Fruit fly (Drosophila melanogaster) whole organism, embryonic: Measurements from ENCODE around the gene CG4660.

ENCODE experiments used
- Antp ChIP-seq: fragments of 200-800 bp; sonication (Bioruptor generic); optimal IDR thresholded peaks from 3 replicates; lab custom pipeline; 2016; ENCODE audit warnings: missing biosample characterization, missing genetic modification characterization
- CG10431 ChIP-seq: fragments of 200-800 bp; sonication (Bioruptor generic); optimal IDR thresholded peaks from 3 replicates; lab custom pipeline; 2018; ENCODE audit warnings: missing biosample characterization, mild to moderate bottlenecking, missing genetic modification characterization
- CG10565 ChIP-seq: fragments of 200-800 bp; sonication (Bioruptor generic); optimal IDR thresholded peaks from 3 replicates; lab custom pipeline; 2016; ENCODE audit warnings: missing biosample characterization, mild to moderate bottlenecking, missing genetic modification characterization
- CG11398 ChIP-seq: fragments of 200-800 bp; sonication (Bioruptor generic); optimal IDR thresholded peaks from 2 replicates; lab custom pipeline; 2016; ENCODE audit warnings: missing biosample characterization, missing genetic modification characterization
- CG12744 ChIP-seq: fragments of 200-800 bp; sonication (Bioruptor generic); optimal IDR thresholded peaks from 2 replicates; lab custom pipeline; 2016; ENCODE audit warnings: missing biosample characterization, missing genetic modification characterization
- CG14441 ChIP-seq: fragments of 200-800 bp; sonication (Bioruptor generic); IDR thresholded peaks from 2 replicates; pipeline ENCODE4 v1.3.6; 2022; ENCODE audit warnings: missing biosample characterization, missing genetic modification characterization
- CG1529 ChIP-seq: fragments of 200-800 bp; sonication (Bioruptor generic); optimal IDR thresholded peaks from 3 replicates; lab custom pipeline; 2018; ENCODE audit warnings: missing biosample characterization, missing genetic modification characterization
- CG16815 ChIP-seq: fragments of 200-800 bp; sonication (Bioruptor generic); optimal IDR thresholded peaks from 3 replicates; lab custom pipeline; 2017; ENCODE audit warnings: missing biosample characterization, mild to moderate bottlenecking, missing genetic modification characterization
- CG17361 ChIP-seq: fragments of 200-800 bp; sonication (Bioruptor generic); IDR thresholded peaks from 3 replicates; pipeline ENCODE4 v1.3.6; 2022; ENCODE audit warnings: missing biosample characterization, missing genetic modification characterization
- CG17612 ChIP-seq: fragments of 200-800 bp; sonication (Bioruptor generic); IDR thresholded peaks from 2 replicates; pipeline ENCODE4 v1.3.6; 2022; ENCODE audit warnings: missing biosample characterization, missing genetic modification characterization
- CG17802 ChIP-seq: fragments of 200-800 bp; sonication (Bioruptor generic); optimal IDR thresholded peaks from 2 replicates; lab custom pipeline; 2018; ENCODE audit warnings: missing biosample characterization, mild to moderate bottlenecking, missing genetic modification characterization, moderate library complexity
- CG31441 ChIP-seq: fragments of 200-800 bp; sonication (Bioruptor generic); IDR thresholded peaks from 2 replicates; pipeline ENCODE4 v1.3.6; 2022; ENCODE audit warnings: missing biosample characterization, missing genetic modification characterization
- CG4282 ChIP-seq: fragments of 200-800 bp; sonication (Bioruptor generic); optimal IDR thresholded peaks from 2 replicates; lab custom pipeline; 2016; ENCODE audit warnings: missing biosample characterization, missing genetic modification characterization
- CG4820 ChIP-seq: fragments of 200-800 bp; sonication (Bioruptor generic); optimal IDR thresholded peaks from 3 replicates; lab custom pipeline; 2016; ENCODE audit warnings: missing biosample characterization, missing genetic modification characterization
- CG7839 ChIP-seq: fragments of 200-800 bp; sonication (Bioruptor generic); optimal IDR thresholded peaks from 3 replicates; lab custom pipeline; 2018; ENCODE audit warnings: missing biosample characterization, mild to moderate bottlenecking, missing genetic modification characterization, moderate library complexity
- CG8944 ChIP-seq: fragments of 200-800 bp; sonication (Bioruptor generic); optimal IDR thresholded peaks from 3 replicates; lab custom pipeline; 2016; ENCODE audit warnings: missing biosample characterization, missing genetic modification characterization
- CG9437 ChIP-seq: fragments of 200-800 bp; sonication (Bioruptor generic); optimal IDR thresholded peaks from 2 replicates; lab custom pipeline; 2018; ENCODE audit warnings: missing biosample characterization, mild to moderate bottlenecking, missing genetic modification characterization
- CG9727 ChIP-seq: fragments of 200-800 bp; sonication (Bioruptor generic); optimal IDR thresholded peaks from 3 replicates; lab custom pipeline; 2017; ENCODE audit warnings: missing biosample characterization, mild to moderate bottlenecking, missing genetic modification characterization
- CHES-1-like ChIP-seq: fragments of 200-800 bp; sonication (Bioruptor generic); optimal IDR thresholded peaks from 2 replicates; lab custom pipeline; 2016; ENCODE audit warnings: missing biosample characterization, missing genetic modification characterization
- Dfd ChIP-seq, 2 experiments: fragments of >200 bp; optimal IDR thresholded peaks; 2 replicates each; lab custom pipeline; 2017; ENCODE audit warnings: missing biosample characterization in 2 of 2, missing genetic modification characterization in 2 of 2
- Dll ChIP-seq: fragments of 200-800 bp; sonication (Bioruptor generic); IDR thresholded peaks from 4 replicates; pipeline ENCODE4 v1.3.6; 2022; ENCODE audit warnings: missing biosample characterization, missing genetic modification characterization; ENCODE audit not compliant: partially characterized antibody
- Ets97D ChIP-seq: fragments of 200-800 bp; sonication (Bioruptor generic); optimal IDR thresholded peaks from 3 replicates; lab custom pipeline; 2016; ENCODE audit warnings: missing biosample characterization, missing genetic modification characterization
- Hr39 ChIP-seq: fragments of >200 bp; optimal IDR thresholded peaks from 2 replicates; lab custom pipeline; 2017
- Hr51 ChIP-seq, 2 experiments: fragments of 200-800 bp; sonication (Bioruptor generic); optimal IDR thresholded peaks; 2 replicates in 1 of 2; 3 replicates in 1 of 2; lab custom pipeline; 2016 to 2018; ENCODE audit warnings: missing biosample characterization in 2 of 2, missing genetic modification characterization in 2 of 2, mild to moderate bottlenecking in 1 of 2, moderate library complexity in 1 of 2
- MBD-R2 ChIP-seq: fragments of 200-800 bp; sonication (Bioruptor generic); IDR thresholded peaks from 2 replicates; pipeline ENCODE4 v1.3.6; 2022; ENCODE audit warnings: missing biosample characterization, missing genetic modification characterization
- Pdp1 ChIP-seq, 2 experiments: fragments of 200-800 bp; sonication (Bioruptor generic); optimal IDR thresholded peaks; 3 replicates each; lab custom pipeline; 2016; ENCODE audit warnings: missing biosample characterization in 2 of 2, missing genetic modification characterization in 2 of 2, mild to moderate bottlenecking in 1 of 2, moderate library complexity in 1 of 2
- Ravus ChIP-seq: fragments of 200-800 bp; sonication (Bioruptor generic); IDR thresholded peaks from 2 replicates; pipeline ENCODE4 v1.3.6; 2022; ENCODE audit warnings: missing biosample characterization, missing genetic modification characterization
- ab ChIP-seq: fragments of 200-800 bp; sonication (Bioruptor generic); optimal IDR thresholded peaks from 2 replicates; lab custom pipeline; 2016; ENCODE audit warnings: missing biosample characterization, missing genetic modification characterization
- ash1 ChIP-seq: fragments of 200-800 bp; sonication (Bioruptor generic); optimal IDR thresholded peaks from 2 replicates; lab custom pipeline; 2018; ENCODE audit warnings: missing biosample characterization, mild to moderate bottlenecking, missing genetic modification characterization
- grau ChIP-seq: fragments of 200-800 bp; optimal IDR thresholded peaks from 3 replicates; lab custom pipeline; 2019; ENCODE audit warnings: missing biosample characterization, mild to moderate bottlenecking, missing genetic modification characterization, moderate library complexity
- gro ChIP-seq: fragments of 200-800 bp; sonication (Bioruptor generic); optimal IDR thresholded peaks from 2 replicates; lab custom pipeline; 2016; ENCODE audit warnings: missing biosample characterization, missing genetic modification characterization
- ham ChIP-seq: fragments of 200-800 bp; sonication (Bioruptor generic); IDR thresholded peaks from 2 replicates; pipeline ENCODE4 v1.3.6; 2022; ENCODE audit warnings: missing biosample characterization, missing genetic modification characterization
- hb ChIP-seq: fragments of 200-800 bp; sonication (Bioruptor generic); IDR thresholded peaks from 3 replicates; pipeline ENCODE4 v1.3.6; 2022; ENCODE audit warnings: missing biosample characterization, missing genetic modification characterization; ENCODE audit not compliant: partially characterized antibody
- jing ChIP-seq: fragments of 200-800 bp; sonication (Bioruptor generic); optimal IDR thresholded peaks from 2 replicates; lab custom pipeline; 2018; ENCODE audit warnings: missing biosample characterization, mild to moderate bottlenecking, missing genetic modification characterization
- jumu ChIP-seq: fragments of 200-800 bp; sonication (Bioruptor generic); optimal IDR thresholded peaks from 3 replicates; lab custom pipeline; 2016; ENCODE audit warnings: missing biosample characterization, missing genetic modification characterization
- ken ChIP-seq: fragments of 200-800 bp; sonication (Bioruptor generic); IDR thresholded peaks from 3 replicates; pipeline ENCODE4 v1.3.6; 2022; ENCODE audit warnings: missing biosample characterization, missing genetic modification characterization
- knrl ChIP-seq: fragments of 200-800 bp; sonication (Bioruptor generic); IDR thresholded peaks from 3 replicates; pipeline ENCODE4 v1.3.6; 2022; ENCODE audit warnings: missing biosample characterization, missing genetic modification characterization; ENCODE audit not compliant: partially characterized antibody
- nerfin-2 ChIP-seq: fragments of 200-800 bp; sonication (Bioruptor generic); IDR thresholded peaks from 2 replicates; pipeline ENCODE4 v1.3.6; 2022; ENCODE audit warnings: missing biosample characterization, missing genetic modification characterization; ENCODE audit not compliant: partially characterized antibody
- otp ChIP-seq: fragments of 200-800 bp; sonication (Bioruptor generic); IDR thresholded peaks from 3 replicates; pipeline ENCODE4, ENCODE4 v1.3.6; 2022; ENCODE audit warnings: missing biosample characterization, missing genetic modification characterization
- prd ChIP-seq, 3 experiments: fragments of >200 bp in 2 of 3; fragments of 200-800 bp in 1 of 3; sonication (Bioruptor generic) in 1 of 3; optimal IDR thresholded peaks in 2 of 3; IDR thresholded peaks in 1 of 3; 2 replicates in 2 of 3; 3 replicates in 1 of 3; pipeline versions ENCODE4 v1.3.6 to Lab custom; 2017 to 2022; ENCODE audit warnings: missing biosample characterization in 1 of 3, missing genetic modification characterization in 1 of 3
- ranshi ChIP-seq: fragments of 200-800 bp; sonication (Bioruptor generic); IDR thresholded peaks from 2 replicates; pipeline ENCODE4 v1.3.6; 2022; ENCODE audit warnings: missing biosample characterization, missing genetic modification characterization
- sisA ChIP-seq: fragments of 200-800 bp; sonication (Bioruptor generic); IDR thresholded peaks from 2 replicates; pipeline ENCODE4 v1.3.6; 2022; ENCODE audit warnings: missing biosample characterization, missing genetic modification characterization
- sob ChIP-seq: fragments of 200-800 bp; sonication (Bioruptor generic); IDR thresholded peaks from 2 replicates; pipeline ENCODE4 v1.3.6; 2022; ENCODE audit warnings: missing biosample characterization, missing genetic modification characterization
- tll ChIP-seq, 2 experiments: fragments of 200-800 bp in 1 of 2; fragments of >200 bp in 1 of 2; sonication (Bioruptor generic) in 1 of 2; optimal IDR thresholded peaks; 2 replicates each; lab custom pipeline; 2017 to 2019; ENCODE audit warnings: missing biosample characterization in 2 of 2, missing genetic modification characterization in 2 of 2, mild to moderate bottlenecking in 1 of 2, moderate library complexity in 1 of 2
- ttk ChIP-seq: fragments of 200-800 bp; sonication (Bioruptor generic); IDR thresholded peaks from 2 replicates; pipeline ENCODE4 v2.1.2; 2022; ENCODE audit warnings: missing biosample characterization, missing genetic modification characterization
- unpg ChIP-seq: fragments of 200-800 bp; sonication (Bioruptor generic); optimal IDR thresholded peaks from 3 replicates; lab custom pipeline; 2018; ENCODE audit warnings: missing biosample characterization, mild to moderate bottlenecking, missing genetic modification characterization, moderate library complexity
- vvl ChIP-seq: fragments of 200-800 bp; sonication (Bioruptor generic); IDR thresholded peaks from 2 replicates; pipeline ENCODE4 v1.3.6; 2022; ENCODE audit warnings: missing biosample characterization, missing genetic modification characterization
- wdn ChIP-seq: fragments of 200-800 bp; sonication (Bioruptor generic); IDR thresholded peaks from 2 replicates; pipeline ENCODE4 v1.3.6; 2022; ENCODE audit warnings: missing biosample characterization, missing genetic modification characterization
- zfh2 ChIP-seq: fragments of 200-800 bp; sonication (Bioruptor generic); optimal IDR thresholded peaks from 2 replicates; lab custom pipeline; 2016; ENCODE audit warnings: missing biosample characterization, missing genetic modification characterization

The CG4660 gene

dm6 chrX:6037180-6037946 is 43.8 kb downstream of the CG4660 start, which contains the start of the genes rux and MCTS1 (continued):
- peak; percentile 67 for TF ChIP-seq CG17361 (GFP tag; lab: Robert Waterston, UW)
- no peak for TF ChIP-seq CG7839 (tag; lab: Kevin White, UChicago)
- no peak for TF ChIP-seq CG11398 (GFP tag; lab: Kevin White, UChicago)
- no peak for TF ChIP-seq ken (GFP tag; lab: Robert Waterston, UW)
- TF ChIP-seq MBD-R2 (GFP tag; lab: Robert Waterston, UW): peak; percentile 52; the same call in 1 of the 2 replicates
- TF ChIP-seq CG8944 (GFP tag; lab: Kevin White, UChicago): no peak
- peak in 1 of 2 experiments; percentile 54 for TF ChIP-seq tll (GFP tag; optimal IDR thresholded peaks at IDR 0.05; lab: Kevin White, UChicago)
- peak; percentile 54; the same call in 1 of the 2 replicates for TF ChIP-seq sisA (GFP tag; lab: Robert Waterston, UW)
- TF ChIP-seq Ravus: no peak
- no peak for TF ChIP-seq CG12744
- peak; percentile 32 for TF ChIP-seq CHES-1-like (GFP tag; lab: Kevin White, UChicago)
- 0 out of 2 replicates have a peak, but pooled peaks have one; percentile 48 for TF ChIP-seq CG31441 (GFP tag; lab: Robert Waterston, UW)
- peak; percentile 3 for TF ChIP-seq zfh2 (GFP tag; lab: Kevin White, UChicago)
- no peak for TF ChIP-seq CG14441 (GFP tag; lab: Robert Waterston, UW)
- TF ChIP-seq CG10431 (GFP tag; lab: Kevin White, UChicago): no peak
- no peak for TF ChIP-seq Dfd (GFP tag; optimal IDR thresholded peaks at IDR 0.05; lab: Kevin White, UChicago)
- no peak for TF ChIP-seq prd (optimal IDR thresholded peaks at IDR 0.05; lab: Kevin White, UChicago)
- TF ChIP-seq prd (GFP tag; IDR thresholded peaks at IDR 0.05; lab: Robert Waterston, UW): peak; percentile 45; the same call in 2 of the 3 replicates
- no peak for TF ChIP-seq jing
- TF ChIP-seq wdn (GFP tag; lab: Robert Waterston, UW): no peak
- no peak for TF ChIP-seq ttk (GFP tag; lab: Robert Waterston, UW)
- TF ChIP-seq jumu: peak; percentile 15
- no peak for TF ChIP-seq CG4282 (GFP tag; lab: Kevin White, UChicago)
- no peak for TF ChIP-seq otp
- TF ChIP-seq Pdp1 (GFP tag; optimal IDR thresholded peaks at IDR 0.05; lab: Kevin White, UChicago): peak; percentile 29 to 53
- no peak for TF ChIP-seq CG10565 (GFP tag; lab: Kevin White, UChicago)
- no peak for TF ChIP-seq ham (GFP tag; lab: Robert Waterston, UW)
- TF ChIP-seq CG16815 (GFP tag; lab: Kevin White, UChicago): peak; percentile 37
- TF ChIP-seq gro (GFP tag; lab: Kevin White, UChicago): no peak
- TF ChIP-seq CG17612 (GFP tag; lab: Robert Waterston, UW): no peak
- no peak for TF ChIP-seq CG1529 (GFP tag; lab: Kevin White, UChicago)
- TF ChIP-seq CG9727: peak; percentile 45
- 0 out of 2 replicates have a peak, but pooled peaks have one; percentile 34 for TF ChIP-seq vvl
- peak; percentile 11 for TF ChIP-seq grau (tag; lab: Kevin White, UChicago)
- TF ChIP-seq Hr39: no peak
- peak; percentile 14 for TF ChIP-seq CG4820 (GFP tag; lab: Kevin White, UChicago)
- TF ChIP-seq unpg (GFP tag; lab: Kevin White, UChicago): no peak
- peak; percentile 94 for TF ChIP-seq knrl (GFP tag; lab: Robert Waterston, UW)
- peak; percentile 97 for TF ChIP-seq Dll (GFP tag; lab: Robert Waterston, UW)
- peak; percentile 92 for TF ChIP-seq nerfin-2 (GFP tag; lab: Robert Waterston, UW)
- no peak for TF ChIP-seq ash1 (GFP tag; lab: Kevin White, UChicago)
- peak; percentile 56 for TF ChIP-seq Ets97D (GFP tag; lab: Kevin White, UChicago)
- TF ChIP-seq Hr51 (GFP tag; optimal IDR thresholded peaks at IDR 0.05; lab: Kevin White, UChicago): peak in 1 of 2 experiments; percentile 16
- TF ChIP-seq CG9437 (GFP tag; lab: Kevin White, UChicago): peak; percentile 34
- peak; percentile 19 for TF ChIP-seq Antp (GFP tag; lab: Kevin White, UChicago)
- TF ChIP-seq hb (GFP tag; lab: Robert Waterston, UW): peak; percentile 90
- TF ChIP-seq ranshi (GFP tag; lab: Robert Waterston, UW): peak; percentile 17; the same call in 1 of the 2 replicates
- TF ChIP-seq ab (GFP tag; lab: Kevin White, UChicago): no peak
- TF ChIP-seq CG17802 (tag; lab: Kevin White, UChicago): no peak
- peak; percentile 51; the same call in 1 of the 2 replicates for TF ChIP-seq sob (GFP tag; lab: Robert Waterston, UW)
